Fruit fly (Drosophila melanogaster): ENCODE data around the gene mge.

mge gene

DNA sequence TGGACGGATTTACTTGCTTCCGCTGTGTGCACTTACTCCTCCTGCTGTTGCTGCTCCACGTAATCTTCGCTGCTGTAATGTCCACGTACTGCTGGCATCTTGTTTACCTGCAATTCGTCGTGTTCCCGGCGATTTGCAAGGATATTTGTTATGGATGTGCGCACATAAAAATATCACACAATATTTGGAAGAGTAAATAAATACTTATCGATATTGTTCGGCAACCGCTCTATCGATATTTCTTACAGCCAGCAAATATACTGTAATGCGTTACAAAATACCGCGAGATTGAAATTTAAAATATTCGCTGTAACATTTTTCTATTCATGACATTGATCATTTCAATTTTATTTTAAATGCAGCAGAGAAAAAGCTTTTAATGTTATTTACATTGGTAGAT is 28.1 kb upstream of the mge start, which contains the start of gene CG10866 (continued):
- no peak for TF ChIP-seq CG6813 (GFP tag; optimal IDR thresholded peaks at IDR 0.05)
- TF ChIP-seq Opbp (GFP tag; IDR thresholded peaks at IDR 0.05; ENCODE audit: partially characterized antibody) = peak; percentile 85; the same call in 2 of the 3 replicates

- no peak for TF ChIP-seq Mes4 (GFP tag; optimal IDR thresholded peaks at IDR 0.05)
- TF ChIP-seq Nf-YA (GFP tag; IDR thresholded peaks at IDR 0.05) = no peak
- TF ChIP-seq eyg (GFP tag; optimal IDR thresholded peaks at IDR 0.05) = no peak
- TF ChIP-seq ro (GFP tag; IDR thresholded peaks at IDR 0.05) = no peak
- TF ChIP-seq sens (GFP tag) = peak; percentile 29
- no peak for TF ChIP-seq knrl (GFP tag; IDR thresholded peaks at IDR 0.05; ENCODE audit: partially characterized antibody)
- peak; percentile 64 for TF ChIP-seq unpg (GFP tag; optimal IDR thresholded peaks at IDR 0.05)
- TF ChIP-seq pb (GFP tag; optimal IDR thresholded peaks at IDR 0.05) = no peak
- peak; percentile 49 for TF ChIP-seq CG12155 (GFP tag; optimal IDR thresholded peaks at IDR 0.05)
- TF ChIP-seq twi (tag; optimal IDR thresholded peaks at IDR 0.05) = peak; percentile 30
- TF ChIP-seq Bteb2 (GFP tag; optimal IDR thresholded peaks at IDR 0.05) = peak; percentile 31
- TF ChIP-seq Hr78 (GFP tag; optimal IDR thresholded peaks at IDR 0.05) = no peak
- 0 out of 2 replicates have a peak, but pooled peaks have one; percentile 18 for TF ChIP-seq Lim3 (GFP tag; IDR thresholded peaks at IDR 0.05)
- TF ChIP-seq D (optimal IDR thresholded peaks at IDR 0.05) = no peak
- peak; percentile 52 for TF ChIP-seq D (GFP tag; optimal IDR thresholded peaks at IDR 0.05)
- no peak for TF ChIP-seq tna (GFP tag; IDR thresholded peaks at IDR 0.05; ENCODE audit: partially characterized antibody)
- peak; percentile 48; the same call in 1 of the 2 replicates for TF ChIP-seq Drgx (GFP tag; IDR thresholded peaks at IDR 0.05)
- no peak for TF ChIP-seq chn (GFP tag; optimal IDR thresholded peaks at IDR 0.05)
- no peak for TF ChIP-seq slp2 (GFP tag; optimal IDR thresholded peaks at IDR 0.05)
- TF ChIP-seq CG5953 (GFP tag; IDR thresholded peaks at IDR 0.05) = peak; percentile 37; the same call in 1 of the 2 replicates
- TF ChIP-seq CG15479 (GFP tag; optimal IDR thresholded peaks at IDR 0.05) = no peak
- TF ChIP-seq az2 (GFP tag; optimal IDR thresholded peaks at IDR 0.05) = peak; percentile 45
- TF ChIP-seq CG1233 (GFP tag; optimal IDR thresholded peaks at IDR 0.05) = peak; percentile 75
- TF ChIP-seq Meics (GFP tag; optimal IDR thresholded peaks at IDR 0.05) = peak; percentile 78
- TF ChIP-seq Ravus (GFP tag; IDR thresholded peaks at IDR 0.05) = peak; percentile 12; the same call in 1 of the 2 replicates
- no peak for TF ChIP-seq wdn (GFP tag; IDR thresholded peaks at IDR 0.05)
- no peak for TF ChIP-seq ato (GFP tag; IDR thresholded peaks at IDR 0.05; ENCODE audit: partially characterized antibody)
- TF ChIP-seq CG14014 (GFP tag; IDR thresholded peaks at IDR 0.05) = peak; percentile 29; the same call in 1 of the 2 replicates
- TF ChIP-seq Spps (tag; optimal IDR thresholded peaks at IDR 0.05) = no peak
- TF ChIP-seq bab2 (GFP tag; optimal IDR thresholded peaks at IDR 0.05) = no peak
- TF ChIP-seq klu (GFP tag; IDR thresholded peaks at IDR 0.05) = peak; percentile 39; the same call in 1 of the 2 replicates
- no peak for TF ChIP-seq ftz-f1 (GFP tag; optimal IDR thresholded peaks at IDR 0.05)
- TF ChIP-seq BEAF-32 (GFP tag; optimal IDR thresholded peaks at IDR 0.05) = no peak
- TF ChIP-seq CG31441 (GFP tag; IDR thresholded peaks at IDR 0.05) = peak; percentile 61
- TF ChIP-seq CG30020 (tag; optimal IDR thresholded peaks at IDR 0.05) = no peak
- peak; percentile 3 for TF ChIP-seq CG12299 (tag; optimal IDR thresholded peaks at IDR 0.05)
- no peak for TF ChIP-seq CG1647 (GFP tag; optimal IDR thresholded peaks at IDR 0.05)
- TF ChIP-seq Sry-β (GFP tag; optimal IDR thresholded peaks at IDR 0.05) = no peak
- no peak for TF ChIP-seq en (GFP tag; optimal IDR thresholded peaks at IDR 0.05)
- TF ChIP-seq CG18599 (GFP tag; optimal IDR thresholded peaks at IDR 0.05) = peak; percentile 74
- TF ChIP-seq bbx (GFP tag; IDR thresholded peaks at IDR 0.05; ENCODE audit: partially characterized antibody) = no peak
- no peak for TF ChIP-seq CG17612 (GFP tag; IDR thresholded peaks at IDR 0.05)
- TF ChIP-seq CG6791 (GFP tag; IDR thresholded peaks at IDR 0.05; ENCODE audit: partially characterized antibody) = no peak
- TF ChIP-seq CG11504 (tag; optimal IDR thresholded peaks at IDR 0.05) = peak; percentile 86
- no peak for TF ChIP-seq CG31388 (GFP tag; optimal IDR thresholded peaks at IDR 0.05)
- no peak for TF ChIP-seq E2f1 (GFP tag; IDR thresholded peaks at IDR 0.05)
These were observed 26.0 kb upstream of the mge start, which contains the start of gene Eip63F-1 for dm6 chr3L:3935567-3936207. TSS of gene Eip63F-1 (minus strand) at chr3L:3935617.

Measured in whole organism, embryonic.